Fruit fly (Drosophila melanogaster): Measurements from ENCODE around the gene CG43335.

The CG43335 gene

DNA sequence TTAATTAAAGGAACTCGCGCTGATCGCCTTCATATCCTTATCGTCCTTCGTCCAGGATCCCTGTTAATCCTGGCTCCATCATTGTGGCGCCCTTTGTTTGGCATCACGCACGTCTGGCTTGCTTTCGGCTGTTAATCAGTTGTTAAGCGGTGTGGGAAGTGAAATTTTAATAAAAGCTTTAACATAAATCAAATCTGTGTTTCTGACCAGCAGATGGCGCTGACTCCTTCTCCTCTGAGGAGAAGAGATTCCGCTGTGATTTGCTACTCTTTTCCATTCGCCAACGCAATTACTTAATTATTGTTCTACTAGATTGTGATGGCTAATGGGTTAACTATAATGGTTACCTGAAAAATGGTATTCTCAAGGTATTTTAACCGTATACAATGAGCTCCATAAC, 5.2 kb upstream of the CG43335 start:
- peak; percentile 74 for TF ChIP-seq CTCF (GFP tag; optimal IDR thresholded peaks at IDR 0.05)
- TF ChIP-seq CG5180 (GFP tag; optimal IDR thresholded peaks at IDR 0.05), result no peak
- no peak for TF ChIP-seq wdn (GFP tag; IDR thresholded peaks at IDR 0.05)
- no peak for TF ChIP-seq CG30020 (tag; optimal IDR thresholded peaks at IDR 0.05)

DNA sequence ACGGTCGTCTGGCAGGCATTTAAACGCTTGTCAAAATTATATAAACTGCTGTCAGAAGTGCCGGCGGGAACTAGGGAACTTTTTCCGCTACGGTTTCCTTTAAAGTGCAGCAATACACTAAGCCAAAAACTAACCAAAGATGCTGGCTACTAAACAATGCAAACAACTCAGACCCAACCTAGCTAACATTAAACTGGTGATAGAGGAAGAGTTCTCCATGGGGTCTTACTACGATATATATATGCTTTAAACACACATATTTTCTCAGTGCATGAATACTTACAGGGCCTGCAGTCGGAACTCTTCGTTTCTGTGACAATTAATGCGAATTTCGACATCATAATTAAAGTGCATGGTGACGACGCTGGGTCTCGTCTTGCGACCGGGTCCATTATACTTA, 4.3 kb upstream of the CG43335 start:
- TF ChIP-seq CG13287 (GFP tag; IDR thresholded peaks at IDR 0.05; ENCODE audit: partially characterized antibody) (no peak), nom (GFP tag; optimal IDR thresholded peaks at IDR 0.05) (peak; percentile 53)

DNA sequence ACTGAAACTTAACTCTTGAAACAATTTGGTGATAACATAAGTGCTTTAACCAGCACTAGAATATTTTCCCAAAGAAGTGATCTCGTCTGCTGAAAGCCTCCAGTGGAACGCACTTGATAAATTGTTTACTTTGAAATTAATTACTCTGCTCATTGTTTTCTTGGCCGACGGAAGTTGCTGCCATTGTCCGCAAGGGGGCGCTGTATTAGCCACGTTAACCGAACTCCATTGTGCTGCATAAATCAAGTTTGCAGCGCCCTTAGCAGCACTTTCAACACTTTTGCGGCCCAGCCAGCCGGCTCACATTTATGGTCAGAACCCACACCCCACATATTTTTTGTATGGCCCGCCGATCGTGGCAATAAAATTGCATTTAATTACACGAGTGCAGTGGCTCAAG, 2.8 kb upstream of the CG43335 start:
- TF ChIP-seq CG30431 (GFP tag; optimal IDR thresholded peaks at IDR 0.05) (no peak), CTCF (GFP tag; optimal IDR thresholded peaks at IDR 0.05) (peak; percentile 81), stwl (tag; optimal IDR thresholded peaks at IDR 0.05) (peak; percentile 24), CHES-1-like (GFP tag; optimal IDR thresholded peaks at IDR 0.05) (no peak), Bdp1 (GFP tag; optimal IDR thresholded peaks at IDR 0.05) (no peak)

DNA sequence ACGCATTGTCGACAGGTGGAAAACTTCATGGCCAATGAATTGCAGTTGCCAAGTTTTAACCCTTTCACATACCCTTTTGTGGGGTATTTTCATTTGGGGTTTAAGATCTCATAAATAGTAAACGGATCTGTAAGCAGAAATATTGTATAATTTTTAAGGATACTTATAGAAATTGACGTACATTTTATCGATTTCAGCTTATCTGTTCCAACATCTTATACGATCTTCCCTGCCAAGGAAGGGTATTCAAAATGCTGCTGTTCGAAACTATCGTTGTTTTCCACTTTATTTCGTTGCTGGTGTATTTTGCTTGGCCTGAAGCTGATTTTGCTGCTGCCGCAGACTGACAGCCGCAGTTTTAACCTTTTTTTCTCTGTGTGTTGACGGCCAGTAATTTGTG, 1.1 kb upstream of the CG43335 start:
- peak in 1 of 2 experiments; percentile 9 for TF ChIP-seq bsh (GFP tag; optimal IDR thresholded peaks at IDR 0.05)
- peak; percentile 68 for TF ChIP-seq D19A (tag; optimal IDR thresholded peaks at IDR 0.05)
- TF ChIP-seq Ssrp (tag; optimal IDR thresholded peaks at IDR 0.05), result no peak
- TF ChIP-seq CG12104 (GFP tag; optimal IDR thresholded peaks at IDR 0.05), result no peak
- TF ChIP-seq CG31365 (tag; optimal IDR thresholded peaks at IDR 0.05), result no peak
- 0 out of 2 replicates have a peak, but pooled peaks have one; percentile 12 for TF ChIP-seq Drgx (GFP tag; IDR thresholded peaks at IDR 0.05)
- peak; percentile 48 for TF ChIP-seq lbe (GFP tag; optimal IDR thresholded peaks at IDR 0.05)
- TF ChIP-seq corto (GFP tag; optimal IDR thresholded peaks at IDR 0.05), result peak; percentile 46
- TF ChIP-seq Sox102F (GFP tag; optimal IDR thresholded peaks at IDR 0.05), result peak; percentile 14

DNA sequence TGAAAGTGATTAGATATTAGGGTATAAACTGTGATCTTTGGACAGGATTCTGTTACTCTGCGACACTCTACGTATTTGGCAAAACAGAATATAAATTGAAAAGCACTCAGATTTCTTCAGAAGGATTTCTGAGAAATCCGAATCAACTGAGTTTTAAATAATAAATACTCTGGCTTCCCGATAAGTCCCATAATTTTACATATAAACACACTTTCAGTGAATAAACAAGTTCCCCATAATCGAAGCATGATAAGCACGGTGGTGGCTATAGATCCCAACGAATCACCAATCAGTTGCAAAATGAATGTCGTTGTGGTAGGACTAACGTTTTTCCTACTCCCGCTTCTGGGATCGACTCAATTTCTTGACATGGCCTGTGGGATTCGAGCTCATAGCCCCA, 1.6 kb downstream of the CG43335 start, which contains the start of gene CG43336:
TSS of gene CG43336 (plus strand) at position 301 of the 400 bp plus-strand sequence.
- TF ChIP-seq Dbx (GFP tag; IDR thresholded peaks at IDR 0.05) (no peak), Fer3 (tag; optimal IDR thresholded peaks at IDR 0.05) (no peak), sens (GFP tag) (peak; percentile 25), fd102C (GFP tag; optimal IDR thresholded peaks at IDR 0.05) (no peak), Abd-B (GFP tag; optimal IDR thresholded peaks at IDR 0.05) (no peak)

DNA sequence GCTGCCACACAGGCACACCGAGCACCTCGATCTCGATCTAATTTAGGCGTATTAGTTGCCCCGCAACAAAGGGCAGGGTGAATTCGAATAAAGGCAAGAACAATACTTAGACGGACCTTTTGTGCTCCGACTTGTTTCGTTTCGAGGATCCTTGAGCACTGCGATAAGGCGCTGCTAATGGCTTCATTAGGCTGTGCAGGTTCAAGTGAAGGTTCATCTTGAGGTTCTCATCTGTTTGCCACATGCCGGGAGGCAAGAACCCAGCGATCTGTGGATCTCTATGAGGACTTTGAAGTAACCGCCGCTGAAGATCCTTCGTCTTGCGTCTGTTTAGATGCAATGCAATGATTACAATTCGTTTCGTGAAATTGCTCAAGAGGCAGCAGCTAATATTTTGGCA, 4.7 kb downstream of the CG43335 start:
- TF ChIP-seq Elba2 (GFP tag; optimal IDR thresholded peaks at IDR 0.05) (no peak), CG34376 (GFP tag; optimal IDR thresholded peaks at IDR 0.05) (no peak), D (optimal IDR thresholded peaks at IDR 0.05) (peak; percentile 77), D (GFP tag; optimal IDR thresholded peaks at IDR 0.05) (no peak), CG15479 (GFP tag; optimal IDR thresholded peaks at IDR 0.05) (no peak), gcm (GFP tag; optimal IDR thresholded peaks at IDR 0.05) (no peak), chinmo (GFP tag; IDR thresholded peaks at IDR 0.05; ENCODE audit: partially characterized antibody) (no peak), fru (optimal IDR thresholded peaks at IDR 0.05) (no peak), her (GFP tag; optimal IDR thresholded peaks at IDR 0.05) (no peak), CG1529 (GFP tag; optimal IDR thresholded peaks at IDR 0.05) (no peak), zen (tag; optimal IDR thresholded peaks at IDR 0.05) (peak; percentile 79), wdn (GFP tag; IDR thresholded peaks at IDR 0.05) (no peak), pros (GFP tag; optimal IDR thresholded peaks at IDR 0.05) (peak; percentile 5), twi (tag; optimal IDR thresholded peaks at IDR 0.05) (peak; percentile 95)
